Worm (Caenorhabditis elegans): ENCODE results near the gene cyp-13A5.

DNA sequence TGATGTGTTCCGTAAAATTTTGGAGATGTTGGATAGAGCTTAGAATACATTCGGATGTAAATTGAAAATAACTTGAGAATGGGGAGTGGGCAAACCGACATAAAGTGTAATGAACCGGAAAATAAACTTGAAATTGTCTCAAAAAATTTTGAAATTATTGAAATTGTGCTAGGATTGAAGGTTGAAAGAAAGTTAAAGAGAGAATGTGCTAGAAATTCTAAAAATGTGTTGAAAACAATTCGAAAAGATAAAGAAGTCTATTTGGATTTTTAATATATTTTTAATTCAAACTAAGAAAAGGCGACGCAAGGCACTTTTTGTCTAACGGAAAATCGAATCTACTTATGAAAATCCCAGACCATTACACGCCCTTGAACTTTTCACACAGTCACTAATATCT lies 33.7 kb upstream of the cyp-13A5 start, which contains the start of gene ZK938.3:
- TF ChIP-seq unc-130 (GFP tag; optimal IDR thresholded peaks at IDR 0.05) (no peak), B0261.1 (tag; optimal IDR thresholded peaks at IDR 0.05) (no peak), snpc-1.3 (tag; optimal IDR thresholded peaks at IDR 0.05; ENCODE audit: insufficient read depth) (no peak), ama-1 (optimal IDR thresholded peaks at IDR 0.05) (no peak), ama-1 (GFP tag; optimal IDR thresholded peaks at IDR 0.05) (no peak), dpff-1 (tag; optimal IDR thresholded peaks at IDR 0.05) (no peak), aptf-3 (GFP tag; IDR thresholded peaks at IDR 0.05) (no peak)
